Fruit fly (Drosophila melanogaster): ENCODE measurements around the gene Nin.

DNA sequence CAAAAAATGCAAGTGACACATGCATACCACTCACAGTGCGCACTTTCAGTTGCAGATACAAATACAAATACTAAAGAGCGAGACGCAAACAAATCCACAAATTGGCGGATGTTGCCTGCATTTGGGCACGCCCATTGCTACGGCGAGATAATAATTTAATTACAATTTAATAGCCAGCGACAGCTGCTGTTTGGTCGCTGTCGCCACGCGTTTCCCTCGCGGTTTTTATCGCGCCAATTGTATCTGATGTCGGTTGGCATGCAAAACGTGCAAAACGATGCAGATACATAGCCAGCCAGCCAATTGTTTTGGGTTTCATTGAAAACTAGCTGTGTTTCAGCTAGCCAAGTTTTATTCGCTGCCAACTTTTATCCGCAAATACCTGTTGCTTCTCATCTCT lies 55.0 kb downstream of the Nin start:
- TF ChIP-seq h (optimal IDR thresholded peaks at IDR 0.05) = no peak
- no peak for TF ChIP-seq Myc (optimal IDR thresholded peaks at IDR 0.05)
- TF ChIP-seq Sin3A (optimal IDR thresholded peaks at IDR 0.05) = no peak
- TF ChIP-seq ttk (optimal IDR thresholded peaks at IDR 0.05) = no peak
